Worm (Caenorhabditis elegans) whole organism, young adult: ENCODE results near the gene fipr-6.
A peak's percentile ranks its signal among the peaks of the same experiment; 100 is the strongest.

Source experiments
- B0019.2 ChIP-seq: fragments of 200-800 bp; sonication (Bioruptor generic); conservative IDR thresholded peaks from 2 replicates; pipeline ENCODE4 v1.3.6; 2022; ENCODE audit warnings: missing genetic modification reagents, missing genetic modification characterization, missing compliant biosample characterization
- F23B12.7 ChIP-seq: sonication (generic microtip); optimal IDR thresholded peaks from 2 replicates; lab custom pipeline; 2017; ENCODE audit warnings: missing genetic modification characterization, mild to moderate bottlenecking, missing compliant biosample characterization, antibody characterized with exemption, moderate library complexity; ENCODE audit not compliant: insufficient read depth
- T07F8.4 ChIP-seq: sonication (generic microtip); optimal IDR thresholded peaks from 2 replicates; lab custom pipeline; 2016; ENCODE audit warnings: mild to moderate bottlenecking, missing genetic modification characterization, moderate library complexity, missing compliant biosample characterization
- Y56A3A.18 ChIP-seq: fragments of 200-800 bp; sonication (Bioruptor generic); IDR thresholded peaks from 2 replicates; pipeline ENCODE4 v1.3.6; 2022; ENCODE audit warnings: missing genetic modification reagents, missing genetic modification characterization, missing compliant biosample characterization
- aptf-3 ChIP-seq: fragments of 200-800 bp; sonication (Bioruptor generic); IDR thresholded peaks from 2 replicates; pipeline ENCODE4 v1.3.6; 2022; ENCODE audit warnings: missing genetic modification characterization, missing compliant biosample characterization
- attf-6 ChIP-seq: fragments of 200-800 bp; sonication (Bioruptor generic); IDR thresholded peaks from 2 replicates; pipeline ENCODE4 v1.3.6; 2022; ENCODE audit warnings: missing genetic modification reagents, missing genetic modification characterization, missing compliant biosample characterization
- ceh-100 ChIP-seq: fragments of 200-800 bp; sonication (Bioruptor generic); IDR thresholded peaks from 2 replicates; pipeline ENCODE4 v1.3.6; 2022; ENCODE audit warnings: missing genetic modification reagents, missing genetic modification characterization, missing compliant biosample characterization
- ceh-40 ChIP-seq: fragments of 200-800 bp; sonication (Bioruptor generic); IDR thresholded peaks from 2 replicates; pipeline ENCODE4 v1.3.6; 2022; ENCODE audit warnings: missing genetic modification characterization, missing compliant biosample characterization
- ceh-91 ChIP-seq: fragments of 200-800 bp; sonication (Bioruptor generic); IDR thresholded peaks from 2 replicates; pipeline ENCODE4 v1.3.6; 2022; ENCODE audit warnings: missing genetic modification reagents, missing genetic modification characterization, missing compliant biosample characterization
- die-1 ChIP-seq: sonication (generic microtip); optimal IDR thresholded peaks from 2 replicates; lab custom pipeline; 2016; ENCODE audit warnings: missing genotype, mild to moderate bottlenecking, missing genetic modification characterization, missing compliant biosample characterization
- dox-1 ChIP-seq: fragments of 200-800 bp; sonication (Bioruptor generic); IDR thresholded peaks from 2 replicates; pipeline ENCODE4 v1.3.6; 2022; ENCODE audit warnings: missing genetic modification reagents, missing genetic modification characterization, missing compliant biosample characterization
- egrh-3 ChIP-seq: fragments of 200-800 bp; sonication (Bioruptor generic); IDR thresholded peaks from 2 replicates; pipeline ENCODE4 v1.3.6; 2022; ENCODE audit warnings: missing genetic modification reagents, missing genetic modification characterization, missing compliant biosample characterization
- ets-4 ChIP-seq: fragments of 200-800 bp; sonication (Bioruptor generic); optimal IDR thresholded peaks from 2 replicates; lab custom pipeline; 2018; ENCODE audit warnings: mild to moderate bottlenecking, missing genetic modification characterization, missing compliant biosample characterization
- gei-17 ChIP-seq: fragments of 200-800 bp; sonication (Bioruptor generic); optimal IDR thresholded peaks from 2 replicates; lab custom pipeline; 2018; ENCODE audit warnings: mild to moderate bottlenecking, missing genetic modification characterization, missing compliant biosample characterization
- hlh-12 ChIP-seq: sonication (generic microtip); optimal IDR thresholded peaks from 2 replicates; lab custom pipeline; 2016; ENCODE audit warnings: missing genetic modification characterization, missing compliant biosample characterization
- hlh-26 ChIP-seq: fragments of 200-800 bp; sonication (Bioruptor generic); conservative IDR thresholded peaks from 2 replicates; pipeline ENCODE4 v1.3.6; 2022; ENCODE audit warnings: missing genetic modification reagents, missing genetic modification characterization, missing compliant biosample characterization
- hrde-1 ChIP-seq: sonication (generic microtip); optimal IDR thresholded peaks from 2 replicates; lab custom pipeline; 2016; ENCODE audit warnings: missing genetic modification characterization, mild to moderate bottlenecking, missing compliant biosample characterization, moderate library complexity, missing genotype, missing genetic modification reagents, borderline replicate concordance
- lin-26 ChIP-seq: fragments of 200-800 bp; sonication (Bioruptor generic); IDR thresholded peaks from 2 replicates; pipeline ENCODE4 v1.3.6; 2022; ENCODE audit warnings: missing genetic modification reagents, missing genetic modification characterization, missing compliant biosample characterization
- lsl-1 ChIP-seq: fragments of 200-800 bp; sonication (Bioruptor generic); optimal IDR thresholded peaks from 2 replicates; lab custom pipeline; 2018; ENCODE audit warnings: mild to moderate bottlenecking, missing genetic modification characterization, moderate library complexity, missing compliant biosample characterization
- lsy-27 ChIP-seq: sonication (generic microtip); optimal IDR thresholded peaks from 2 replicates; lab custom pipeline; 2017; ENCODE audit warnings: missing genetic modification characterization, mild to moderate bottlenecking, missing compliant biosample characterization, antibody characterized with exemption, missing genotype, borderline replicate concordance; ENCODE audit not compliant: insufficient read depth
- madf-6 ChIP-seq: fragments of 200-800 bp; sonication (Bioruptor generic); IDR thresholded peaks from 2 replicates; pipeline ENCODE4 v1.3.6; 2022; ENCODE audit warnings: missing genetic modification reagents, missing genetic modification characterization, missing compliant biosample characterization
- madf-8 ChIP-seq: fragments of 200-800 bp; sonication (Bioruptor generic); conservative IDR thresholded peaks from 2 replicates; pipeline ENCODE4 v1.3.6; 2022; ENCODE audit warnings: missing genetic modification reagents, missing genetic modification characterization, missing compliant biosample characterization
- mcd-1 ChIP-seq: fragments of 200-800 bp; sonication (Bioruptor generic); IDR thresholded peaks from 2 replicates; pipeline ENCODE4 v1.3.6; 2022; ENCODE audit warnings: missing genetic modification reagents, missing genetic modification characterization, missing compliant biosample characterization
- nfya-1 ChIP-seq: sonication (generic microtip); optimal IDR thresholded peaks from 2 replicates; lab custom pipeline; 2017; ENCODE audit warnings: antibody characterized with exemption, missing compliant biosample characterization, missing genetic modification characterization, borderline replicate concordance; ENCODE audit not compliant: insufficient read depth
- nfyb-1 ChIP-seq: fragments of 200-800 bp; sonication (Bioruptor generic); IDR thresholded peaks from 2 replicates; pipeline ENCODE4 v1.3.6; 2022; ENCODE audit warnings: missing genetic modification reagents, missing genetic modification characterization, missing compliant biosample characterization
- nhr-80 ChIP-seq: sonication (generic microtip); optimal IDR thresholded peaks from 2 replicates; lab custom pipeline; 2016; ENCODE audit warnings: missing genetic modification characterization, missing compliant biosample characterization
- rcor-1 ChIP-seq: fragments of 200-800 bp; sonication (Bioruptor generic); IDR thresholded peaks from 2 replicates; pipeline ENCODE4 v1.3.6; 2022; ENCODE audit warnings: missing genetic modification reagents, missing genetic modification characterization, missing compliant biosample characterization
- rec-8 ChIP-seq, 2 experiments: sonication (generic microtip); optimal IDR thresholded peaks; 2 replicates each; lab custom pipeline; 2016; ENCODE audit warnings: mild to moderate bottlenecking in 2 of 2, missing genetic modification characterization in 2 of 2, missing genetic modification reagents in 2 of 2, missing genotype in 2 of 2, missing biosample characterization in 1 of 2, missing compliant biosample characterization in 1 of 2, moderate library complexity in 1 of 2
- rpc-1 ChIP-seq, 2 experiments: fragments of 150-350 bp in 1 of 2; sonication (generic microtip) in 1 of 2; optimal IDR thresholded peaks; 2 replicates each; lab custom pipeline; 2014 to 2018; ENCODE audit warnings: missing biosample characterization in 1 of 2, missing genetic modification characterization in 1 of 2, missing genetic modification reagents in 1 of 2, missing genotype in 1 of 2
- sdz-38 ChIP-seq: sonication (generic microtip); optimal IDR thresholded peaks from 2 replicates; lab custom pipeline; 2016; ENCODE audit warnings: missing genotype, missing genetic modification characterization, missing compliant biosample characterization
- snpc-1.1 ChIP-seq: sonication (generic microtip); optimal IDR thresholded peaks from 2 replicates; lab custom pipeline; 2017; ENCODE audit warnings: missing genetic modification characterization, mild to moderate bottlenecking, missing compliant biosample characterization, antibody characterized with exemption, moderate library complexity, missing genotype, missing genetic modification reagents; ENCODE audit not compliant: insufficient read depth
- snpc-3.4 ChIP-seq: sonication (generic microtip); optimal IDR thresholded peaks from 2 replicates; lab custom pipeline; 2017; ENCODE audit warnings: missing genetic modification characterization, mild to moderate bottlenecking, missing compliant biosample characterization, antibody characterized with exemption, moderate library complexity, missing genotype, missing genetic modification reagents
- somi-1 ChIP-seq: fragments of 200-800 bp; sonication (Bioruptor generic); optimal IDR thresholded peaks from 2 replicates; lab custom pipeline; 2018; ENCODE audit warnings: mild to moderate bottlenecking, missing genetic modification characterization, missing compliant biosample characterization
- ztf-26 ChIP-seq: sonication (generic microtip); optimal IDR thresholded peaks from 2 replicates; lab custom pipeline; 2017; ENCODE audit warnings: missing genetic modification characterization, missing compliant biosample characterization

Gene fipr-6

ce11 chrV:10224619-10225018, 6.4 kb upstream of the fipr-6 start:
- TF ChIP-seq nhr-80 (peak; percentile 62), hrde-1 (no peak)

- TF ChIP-seq nhr-80 (peak; percentile 45), F23B12.7 (tag; lab: Kevin White, UChicago) (no peak)
Observed at ce11 chrV:10225610-10226009, 5.4 kb upstream of the fipr-6 start, which contains the start of gene daf-36. daf-36 (minus strand) TSS chrV:10225710.

- no peak for TF ChIP-seq Y56A3A.18
- no peak for TF ChIP-seq rec-8 (tag; optimal IDR thresholded peaks at IDR 0.05; lab: Kevin White, UChicago)
- no peak for TF ChIP-seq egrh-3 (GFP tag; lab: Robert Waterston, UW)
- TF ChIP-seq aptf-3 (GFP tag; lab: Robert Waterston, UW) = no peak
Observed at ce11 chrV:10227333-10227732, 3.7 kb upstream of the fipr-6 start, which contains the start of gene ttr-19. ttr-19 (minus strand) TSS chrV:10227433.

ce11 chrV:10228360-10228759, 2.7 kb upstream of the fipr-6 start, which contains the start of gene fipr-4:
fipr-4 (minus strand) TSS chrV:10228460.
- TF ChIP-seq ets-4 (no peak), hlh-12 (tag; lab: Kevin White, UChicago) (no peak)

ce11 chrV:10229222-10229879, 1.7 kb upstream of the fipr-6 start, which contains the start of the genes pyt-1 and fipr-7:
pyt-1 (minus strand) TSS chrV:10229322.
fipr-7 (plus strand) TSS chrV:10229829.
- TF ChIP-seq ceh-100 (GFP tag; lab: Robert Waterston, UW) = no peak

ce11 chrV:10233330-10233729, 2.3 kb downstream of the fipr-6 start, which contains the start of gene str-182:
str-182 (minus strand) TSS chrV:10233430.
- TF ChIP-seq snpc-1.1 (tag; lab: Kevin White, UChicago) = no peak
- no peak for TF ChIP-seq sdz-38 (tag; lab: Kevin White, UChicago)
- no peak for TF ChIP-seq lsl-1 (GFP tag; lab: Kevin White, UChicago)
- TF ChIP-seq B0019.2 (GFP tag; lab: Robert Waterston, UW) = no peak
- no peak for TF ChIP-seq mcd-1 (GFP tag; lab: Robert Waterston, UW)
- no peak for TF ChIP-seq T07F8.4 (tag; lab: Kevin White, UChicago)
- TF ChIP-seq die-1 (tag; lab: Kevin White, UChicago) = no peak
- TF ChIP-seq rcor-1 (GFP tag; lab: Robert Waterston, UW) = no peak
- no peak for TF ChIP-seq somi-1 (GFP tag; lab: Kevin White, UChicago)
- no peak for TF ChIP-seq snpc-3.4 (tag; lab: Kevin White, UChicago)
- no peak for TF ChIP-seq hrde-1
- TF ChIP-seq gei-17 = no peak
- TF ChIP-seq ceh-91 (GFP tag; lab: Robert Waterston, UW) = no peak
- TF ChIP-seq nfyb-1 (GFP tag; lab: Robert Waterston, UW) = no peak
- TF ChIP-seq lin-26 = no peak

- TF ChIP-seq attf-6 (GFP tag; lab: Robert Waterston, UW) (no peak), lsy-27 (tag; lab: Kevin White, UChicago) (no peak), madf-6 (GFP tag; lab: Robert Waterston, UW) (no peak; the same call in 1 of the 2 replicates), ceh-40 (GFP tag; lab: Robert Waterston, UW) (no peak), dox-1 (GFP tag; lab: Robert Waterston, UW) (no peak), nfya-1 (tag; lab: Kevin White, UChicago) (no peak), rpc-1 (optimal IDR thresholded peaks at IDR 0.05; lab: Kevin White, UChicago) (no peak), rpc-1 (tag; optimal IDR thresholded peaks at IDR 0.05; lab: Kevin White, UChicago) (no peak), ztf-26 (no peak), hlh-26 (GFP tag; lab: Robert Waterston, UW) (no peak), madf-8 (GFP tag; lab: Robert Waterston, UW) (no peak)
Observed at ce11 chrV:10237171-10237570, 6.1 kb downstream of the fipr-6 start.
